Worm (Caenorhabditis elegans) whole organism, L1 larva: ENCODE measurements around the gene Y50D4B.4.
A peak's percentile ranks its signal among the peaks of the same experiment; 100 is the strongest.

Experiments
- C16A3.4 ChIP-seq: fragments of 150-350 bp; optimal IDR thresholded peaks from 2 replicates; lab custom pipeline; 2014; ENCODE audit warnings: missing biosample characterization, missing genetic modification characterization
- C34B4.2 ChIP-seq: sonication (generic microtip); optimal IDR thresholded peaks from 2 replicates; lab custom pipeline; 2017; ENCODE audit warnings: mild to moderate bottlenecking, missing genetic modification characterization, missing compliant biosample characterization
- alr-1 ChIP-seq: fragments of 200-800 bp; sonication (Bioruptor generic); optimal IDR thresholded peaks from 2 replicates; lab custom pipeline; 2018; ENCODE audit warnings: borderline replicate concordance, mild to moderate bottlenecking, missing genetic modification characterization, missing compliant biosample characterization
- ama-1 ChIP-seq: fragments of 150-350 bp; optimal IDR thresholded peaks from 2 replicates; lab custom pipeline; 2014
- blmp-1 ChIP-seq: fragments of 150-350 bp; optimal IDR thresholded peaks from 2 replicates; lab custom pipeline; 2014; ENCODE audit warnings: missing biosample characterization, missing genetic modification characterization
- ceh-8 ChIP-seq: fragments of 200-800 bp; sonication (Bioruptor generic); optimal IDR thresholded peaks from 2 replicates; lab custom pipeline; 2018; ENCODE audit warnings: mild to moderate bottlenecking, missing genetic modification characterization, moderate library complexity, missing compliant biosample characterization
- ceh-82 ChIP-seq, 3 experiments: fragments of 150-350 bp in 1 of 3; sonication (generic microtip) in 2 of 3; optimal IDR thresholded peaks; 2 replicates each; lab custom pipeline; 2014 to 2017; ENCODE audit warnings: missing biosample characterization in 3 of 3, missing genetic modification characterization in 3 of 3
- ceh-88 ChIP-seq: fragments of 200-800 bp; sonication (Bioruptor generic); IDR thresholded peaks from 2 replicates; pipeline ENCODE4 v1.3.6; 2022; ENCODE audit warnings: missing genetic modification characterization, missing compliant biosample characterization
- ceh-90 ChIP-seq: sonication (generic microtip); optimal IDR thresholded peaks from 2 replicates; lab custom pipeline; 2016; ENCODE audit warnings: missing genetic modification characterization, missing compliant biosample characterization
- dpl-1 ChIP-seq, 3 experiments: fragments of 150-350 bp in 2 of 3; sonication (generic microtip) in 1 of 3; optimal IDR thresholded peaks; 2 replicates each; lab custom pipeline; 2014 to 2017; ENCODE audit warnings: missing biosample characterization in 3 of 3, missing genetic modification characterization in 3 of 3, missing genetic modification reagents in 3 of 3
- efl-1 ChIP-seq, 4 experiments: fragments of 150-350 bp; optimal IDR thresholded peaks in 3 of 4; peaks in 1 of 4; 1 replicate in 1 of 4; 2 replicates in 3 of 4; lab custom pipeline; 2014; ENCODE audit warnings: missing biosample characterization in 2 of 4, missing genetic modification characterization in 2 of 4, missing genetic modification reagents in 2 of 4
- efl-3 ChIP-seq: fragments of 200-800 bp; sonication (Bioruptor generic); optimal IDR thresholded peaks from 2 replicates; lab custom pipeline; 2018; ENCODE audit warnings: mild to moderate bottlenecking, missing genetic modification characterization, missing compliant biosample characterization
- egl-13 ChIP-seq: sonication (generic microtip); optimal IDR thresholded peaks from 2 replicates; lab custom pipeline; 2016; ENCODE audit warnings: missing genotype, missing genetic modification reagents, missing genetic modification characterization, missing compliant biosample characterization
- egl-27 ChIP-seq, 2 experiments: fragments of 150-350 bp in 1 of 2; sonication (generic microtip); optimal IDR thresholded peaks; 3 replicates each; lab custom pipeline; 2017 to 2018; ENCODE audit warnings: missing biosample characterization in 2 of 2, missing genetic modification characterization in 2 of 2, missing genetic modification reagents in 2 of 2
- elt-2 ChIP-seq: sonication (generic microtip); optimal IDR thresholded peaks from 2 replicates; lab custom pipeline; 2016; ENCODE audit warnings: missing genetic modification characterization, mild to moderate bottlenecking, inconsistent platforms, missing compliant biosample characterization, missing genetic modification reagents
- elt-3 ChIP-seq, 6 experiments: fragments of 150-350 bp in 1 of 6; sonication (generic microtip); optimal IDR thresholded peaks; 2 replicates each; lab custom pipeline; 2017 to 2018; ENCODE audit warnings: missing biosample characterization in 6 of 6, missing genetic modification characterization in 6 of 6, inconsistent platforms in 1 of 6
- fkh-10 ChIP-seq: sonication (generic microtip); optimal IDR thresholded peaks from 2 replicates; lab custom pipeline; 2017; ENCODE audit warnings: missing biosample characterization, missing genetic modification reagents, missing genetic modification characterization
- fkh-8 ChIP-seq: sonication (generic microtip); optimal IDR thresholded peaks from 2 replicates; lab custom pipeline; 2016; ENCODE audit warnings: mild to moderate bottlenecking, missing genetic modification characterization, missing compliant biosample characterization
- hlh-17 ChIP-seq: fragments of 200-800 bp; sonication (Bioruptor generic); optimal IDR thresholded peaks from 2 replicates; lab custom pipeline; 2018; ENCODE audit warnings: missing genetic modification characterization, mild to moderate bottlenecking, missing compliant biosample characterization, moderate library complexity, borderline replicate concordance
- hpl-2 ChIP-seq: fragments of 150-350 bp; optimal IDR thresholded peaks from 2 replicates; lab custom pipeline; 2014; ENCODE audit warnings: missing biosample characterization, missing genetic modification reagents, missing genetic modification characterization
- irx-1 ChIP-seq: sonication (generic microtip); optimal IDR thresholded peaks from 2 replicates; lab custom pipeline; 2016; ENCODE audit warnings: missing genetic modification characterization, missing compliant biosample characterization
- isw-1 ChIP-seq: fragments of 200-800 bp; sonication (Bioruptor generic); IDR thresholded peaks from 2 replicates; pipeline ENCODE4 v1.3.6; 2022; ENCODE audit warnings: missing genetic modification characterization, missing compliant biosample characterization
- lin-13 ChIP-seq: fragments of 150-350 bp; optimal IDR thresholded peaks from 2 replicates; lab custom pipeline; 2014; ENCODE audit warnings: missing biosample characterization, missing genetic modification reagents, missing genetic modification characterization
- lin-15B ChIP-seq: fragments of 150-350 bp; sonication (generic microtip); optimal IDR thresholded peaks from 3 replicates; lab custom pipeline; 2014; ENCODE audit warnings: missing biosample characterization, missing genetic modification characterization
- lin-39 ChIP-seq: fragments of 150-350 bp; optimal IDR thresholded peaks from 2 replicates; lab custom pipeline; 2014; ENCODE audit warnings: missing biosample characterization, missing genetic modification reagents, missing genetic modification characterization
- lir-3 ChIP-seq: sonication (generic microtip); optimal IDR thresholded peaks from 2 replicates; lab custom pipeline; 2016; ENCODE audit warnings: mild to moderate bottlenecking, missing genetic modification characterization, moderate library complexity, missing compliant biosample characterization; ENCODE audit not compliant: poor library complexity
- lsy-2 ChIP-seq, 2 experiments: fragments of 150-350 bp; optimal IDR thresholded peaks; 2 replicates each; lab custom pipeline; 2014; ENCODE audit warnings: missing biosample characterization in 2 of 2, missing genetic modification characterization in 2 of 2
- mdl-1 ChIP-seq, 2 experiments: fragments of 150-350 bp; optimal IDR thresholded peaks; 2 replicates each; lab custom pipeline; 2014 to 2017; ENCODE audit warnings: missing biosample characterization in 2 of 2, missing genetic modification characterization in 2 of 2, inconsistent platforms in 1 of 2
- mep-1 ChIP-seq: fragments of 150-350 bp; optimal IDR thresholded peaks from 2 replicates; lab custom pipeline; 2014; ENCODE audit warnings: missing biosample characterization, missing genetic modification characterization
- nhr-19 ChIP-seq: fragments of 200-800 bp; sonication (Bioruptor generic); conservative IDR thresholded peaks from 2 replicates; pipeline ENCODE4 v1.3.6; 2022; ENCODE audit warnings: missing genetic modification characterization, missing compliant biosample characterization
- nhr-20 ChIP-seq: sonication (generic microtip); optimal IDR thresholded peaks from 2 replicates; lab custom pipeline; 2016; ENCODE audit warnings: mild to moderate bottlenecking, missing genetic modification characterization, missing compliant biosample characterization
- nhr-71 ChIP-seq: sonication (generic microtip); optimal IDR thresholded peaks from 2 replicates; lab custom pipeline; 2016; ENCODE audit warnings: mild to moderate bottlenecking, missing genetic modification characterization, moderate library complexity, missing compliant biosample characterization
- nhr-77 ChIP-seq: fragments of 150-350 bp; optimal IDR thresholded peaks from 2 replicates; lab custom pipeline; 2014; ENCODE audit warnings: missing biosample characterization, missing genetic modification characterization
- pax-3 ChIP-seq: fragments of 200-800 bp; sonication (Bioruptor generic); optimal IDR thresholded peaks from 2 replicates; lab custom pipeline; 2018; ENCODE audit warnings: mild to moderate bottlenecking, missing genetic modification characterization, moderate library complexity, missing compliant biosample characterization
- pqm-1 ChIP-seq: sonication (generic microtip); optimal IDR thresholded peaks from 3 replicates; lab custom pipeline; 2017; ENCODE audit warnings: missing biosample characterization, missing genetic modification characterization
- rnt-1 ChIP-seq: sonication (generic microtip); optimal IDR thresholded peaks from 2 replicates; lab custom pipeline; 2016; ENCODE audit warnings: mild to moderate bottlenecking, missing genetic modification characterization, moderate library complexity, missing compliant biosample characterization
- skn-1 ChIP-seq: fragments of 150-350 bp; optimal IDR thresholded peaks from 2 replicates; lab custom pipeline; 2014; ENCODE audit warnings: missing biosample characterization, missing genetic modification characterization
- snpc-4 ChIP-seq: fragments of 150-350 bp; optimal IDR thresholded peaks from 2 replicates; lab custom pipeline; 2014; ENCODE audit warnings: missing biosample characterization, missing genetic modification characterization
- snu-23 ChIP-seq: sonication (generic microtip); optimal IDR thresholded peaks from 2 replicates; lab custom pipeline; 2016; ENCODE audit warnings: missing genetic modification characterization, missing compliant biosample characterization
- sptf-1 ChIP-seq: fragments of 150-350 bp; optimal IDR thresholded peaks from 2 replicates; lab custom pipeline; 2014; ENCODE audit warnings: missing biosample characterization, missing genetic modification characterization
- sup-37 ChIP-seq: fragments of 200-800 bp; sonication (Bioruptor generic); optimal IDR thresholded peaks from 2 replicates; lab custom pipeline; 2018; ENCODE audit warnings: mild to moderate bottlenecking, missing genetic modification characterization, missing compliant biosample characterization
- tbx-2 ChIP-seq: sonication (generic microtip); optimal IDR thresholded peaks from 2 replicates; lab custom pipeline; 2016; ENCODE audit warnings: missing genetic modification characterization, missing compliant biosample characterization
- unc-62 ChIP-seq: fragments of 150-350 bp; optimal IDR thresholded peaks from 2 replicates; lab custom pipeline; 2014; ENCODE audit warnings: missing biosample characterization, missing genetic modification reagents, missing genetic modification characterization
- unc-98 ChIP-seq: fragments of 200-800 bp; sonication (Bioruptor generic); IDR thresholded peaks from 2 replicates; pipeline ENCODE4 v1.3.6; 2022; ENCODE audit warnings: missing genetic modification characterization, missing compliant biosample characterization
- vab-15 ChIP-seq: sonication (generic microtip); optimal IDR thresholded peaks from 2 replicates; lab custom pipeline; 2017; ENCODE audit warnings: missing genotype, mild to moderate bottlenecking, missing genetic modification characterization, missing compliant biosample characterization
- xbp-1 ChIP-seq: sonication (generic microtip); optimal IDR thresholded peaks from 2 replicates; lab custom pipeline; 2016; ENCODE audit warnings: missing genetic modification characterization, missing compliant biosample characterization

Gene Y50D4B.4

ce11 chrV:1052559-1053064 is 39.8 kb upstream of the Y50D4B.4 start, which contains the start of gene K10C9.4:
K10C9.4 (minus strand) TSS chrV:1053014.
- TF ChIP-seq ceh-88 (no peak), ceh-82 (tag; optimal IDR thresholded peaks at IDR 0.05; lab: Kevin White, UChicago) (no peak), nhr-20 (tag; lab: Kevin White, UChicago) (no peak), skn-1 (tag; lab: Kevin White, UChicago) (no peak), rnt-1 (tag; lab: Kevin White, UChicago) (no peak), snu-23 (no peak), nhr-77 (tag; lab: Kevin White, UChicago) (no peak)
- TF ChIP-seq, all 84 proteins: peak for 0

ce11 chrV:1053385-1053784 is 39.1 kb upstream of the Y50D4B.4 start:
- no peak for TF ChIP-seq C34B4.2 (tag; lab: Kevin White, UChicago)
- no peak for TF ChIP-seq mdl-1 (tag; optimal IDR thresholded peaks at IDR 0.05; lab: Kevin White, UChicago)
- no peak for TF ChIP-seq egl-27 (tag; optimal IDR thresholded peaks at IDR 0.05; lab: Kevin White, UChicago)
- TF ChIP-seq blmp-1 (tag; lab: Kevin White, UChicago), result no peak
- TF ChIP-seq efl-3 (GFP tag; lab: Kevin White, UChicago), result no peak

- TF ChIP-seq ceh-90 (tag; lab: Kevin White, UChicago) (peak; percentile 70), hpl-2 (GFP tag; lab: Kevin White, UChicago) (no peak), C16A3.4 (tag; lab: Kevin White, UChicago) (peak; percentile 32), tbx-2 (tag; lab: Kevin White, UChicago) (peak; percentile 18), ama-1 (lab: Kevin White, UChicago) (no peak), rnt-1 (tag; lab: Kevin White, UChicago) (peak; percentile 47), lin-39 (peak; percentile 37), fkh-10 (no peak), xbp-1 (tag; lab: Kevin White, UChicago) (no peak), efl-1 (optimal IDR thresholded peaks at IDR 0.05; lab: Kevin White, UChicago) (peak in 1 of 2 experiments; percentile 15), efl-1 (GFP tag; optimal IDR thresholded peaks at IDR 0.05 in 1 of 2; lab: Kevin White, UChicago) (peak in 1 of 2 experiments; percentile 89), ceh-8 (GFP tag; lab: Kevin White, UChicago) (no peak), skn-1 (tag; lab: Kevin White, UChicago) (no peak), lin-13 (no peak), alr-1 (no peak), lin-15B (no peak), mep-1 (tag; lab: Kevin White, UChicago) (no peak), nhr-20 (tag; lab: Kevin White, UChicago) (peak; percentile 51), lsy-2 (tag; optimal IDR thresholded peaks at IDR 0.05; lab: Kevin White, UChicago) (peak in 1 of 2 experiments; percentile 33), elt-2 (peak; percentile 90), nhr-71 (peak; percentile 65), hlh-17 (GFP tag; lab: Kevin White, UChicago) (no peak), isw-1 (no peak), pax-3 (tag; lab: Kevin White, UChicago) (no peak), unc-98 (GFP tag; lab: Robert Waterston, UW) (no peak), sptf-1 (tag; lab: Kevin White, UChicago) (no peak), snpc-4 (no peak), lir-3 (peak; percentile 64), fkh-8 (tag; lab: Kevin White, UChicago) (no peak), ceh-88 (no peak), pqm-1 (peak; percentile 52), sup-37 (GFP tag; lab: Kevin White, UChicago) (no peak), dpl-1 (GFP tag; optimal IDR thresholded peaks at IDR 0.05; lab: Kevin White, UChicago) (peak in 1 of 3 experiments; percentile 30), blmp-1 (tag; lab: Kevin White, UChicago) (peak; percentile 79), nhr-19 (GFP tag; lab: Robert Waterston, UW) (no peak; the same call in 1 of the 2 replicates), egl-13 (tag; lab: Kevin White, UChicago) (no peak), elt-3 (tag; optimal IDR thresholded peaks at IDR 0.05; lab: Kevin White, UChicago) (peak in 3 of 6 experiments; percentile 37 to 95 (median 53)), unc-62 (GFP tag; lab: Kevin White, UChicago) (no peak), irx-1 (tag; lab: Kevin White, UChicago) (no peak), vab-15 (no peak)
Observed at ce11 chrV:1060219-1060863, 32.1 kb upstream of the Y50D4B.4 start.
